Fruit fly (Drosophila melanogaster) whole organism, embryonic: Measurements from ENCODE around the gene Cnot4.

Source experiments
- Aef1 ChIP-seq: fragments of 200-800 bp; sonication (Bioruptor generic); IDR thresholded peaks from 3 replicates; pipeline ENCODE4 v1.3.6; 2022; ENCODE audit warnings: missing biosample characterization, missing genetic modification characterization
- B-H1 ChIP-seq: fragments of 200-800 bp; sonication (Bioruptor generic); IDR thresholded peaks from 3 replicates; pipeline ENCODE4 v1.3.6; 2022; ENCODE audit warnings: missing biosample characterization, missing genetic modification characterization
- Bgb ChIP-seq: fragments of 200-800 bp; sonication (Bioruptor generic); IDR thresholded peaks from 2 replicates; pipeline ENCODE4 v1.3.6; 2022; ENCODE audit warnings: missing biosample characterization, missing genetic modification characterization; ENCODE audit not compliant: partially characterized antibody
- Bteb2 ChIP-seq: fragments of 200-800 bp; sonication (Bioruptor generic); optimal IDR thresholded peaks from 2 replicates; lab custom pipeline; 2016; ENCODE audit warnings: missing biosample characterization, missing genetic modification characterization
- CG10209 ChIP-seq: fragments of 200-800 bp; sonication (Bioruptor generic); optimal IDR thresholded peaks from 3 replicates; lab custom pipeline; 2017; ENCODE audit warnings: missing biosample characterization, mild to moderate bottlenecking, missing genetic modification characterization, missing genetic modification reagents
- CG11247 ChIP-seq: fragments of 200-800 bp; sonication (Bioruptor generic); IDR thresholded peaks from 2 replicates; pipeline ENCODE4 v1.3.6; 2022; ENCODE audit warnings: missing biosample characterization, missing genetic modification characterization
- CG12236 ChIP-seq: fragments of 200-800 bp; sonication (Bioruptor generic); optimal IDR thresholded peaks from 2 replicates; lab custom pipeline; 2016; ENCODE audit warnings: missing biosample characterization, missing genetic modification characterization
- CG12659 ChIP-seq: fragments of 200-800 bp; sonication (Bioruptor generic); optimal IDR thresholded peaks from 3 replicates; lab custom pipeline; 2017; ENCODE audit warnings: mild to moderate bottlenecking, missing biosample characterization, missing genetic modification reagents, missing genetic modification characterization
- CG13624 ChIP-seq: fragments of 200-800 bp; sonication (Bioruptor generic); optimal IDR thresholded peaks from 2 replicates; lab custom pipeline; 2016; ENCODE audit warnings: missing biosample characterization, missing genetic modification characterization
- CG14014 ChIP-seq: fragments of 200-800 bp; sonication (Bioruptor generic); IDR thresholded peaks from 2 replicates; pipeline ENCODE4 v1.3.6; 2022; ENCODE audit warnings: missing biosample characterization, missing genetic modification characterization
- CG14710 ChIP-seq: fragments of 200-800 bp; sonication (Bioruptor generic); optimal IDR thresholded peaks from 3 replicates; lab custom pipeline; 2019; ENCODE audit warnings: missing biosample characterization, mild to moderate bottlenecking, missing genetic modification characterization, moderate library complexity
- CG15269 ChIP-seq: fragments of 200-800 bp; sonication (Bioruptor generic); optimal IDR thresholded peaks from 2 replicates; lab custom pipeline; 2018; ENCODE audit warnings: missing biosample characterization, mild to moderate bottlenecking, missing genetic modification characterization, moderate library complexity
- CG15601 ChIP-seq: fragments of 200-800 bp; sonication (Bioruptor generic); optimal IDR thresholded peaks from 3 replicates; lab custom pipeline; 2019; ENCODE audit warnings: missing biosample characterization, mild to moderate bottlenecking, missing genetic modification characterization, moderate library complexity
- CG15696 ChIP-seq: fragments of 200-800 bp; sonication (Bioruptor generic); optimal IDR thresholded peaks from 2 replicates; lab custom pipeline; 2019; ENCODE audit warnings: missing biosample characterization, mild to moderate bottlenecking, missing genetic modification characterization, moderate library complexity
- CG1603 ChIP-seq: fragments of 200-800 bp; sonication (Bioruptor generic); optimal IDR thresholded peaks from 2 replicates; lab custom pipeline; 2019; ENCODE audit warnings: missing biosample characterization, mild to moderate bottlenecking, missing genetic modification characterization, moderate library complexity
- CG1647 ChIP-seq: fragments of 200-800 bp; sonication (Bioruptor generic); optimal IDR thresholded peaks from 3 replicates; lab custom pipeline; 2016; ENCODE audit warnings: missing biosample characterization, missing genetic modification characterization
- CG17912 ChIP-seq: fragments of 200-800 bp; sonication (Bioruptor generic); optimal IDR thresholded peaks from 2 replicates; lab custom pipeline; 2018; ENCODE audit warnings: missing biosample characterization, mild to moderate bottlenecking, missing genetic modification characterization
- CG18262 ChIP-seq: fragments of 200-800 bp; optimal IDR thresholded peaks from 3 replicates; lab custom pipeline; 2019; ENCODE audit warnings: missing biosample characterization, mild to moderate bottlenecking, missing genetic modification characterization, moderate library complexity
- CG5245 ChIP-seq: fragments of 200-800 bp; sonication (Bioruptor generic); optimal IDR thresholded peaks from 3 replicates; lab custom pipeline; 2016; ENCODE audit warnings: missing biosample characterization, missing genetic modification characterization
- CG7372 ChIP-seq: fragments of 200-800 bp; sonication (Bioruptor generic); IDR thresholded peaks from 2 replicates; pipeline ENCODE4 v1.3.6; 2022; ENCODE audit warnings: missing biosample characterization, missing genetic modification characterization
- Dad ChIP-seq: fragments of 200-800 bp; sonication (Bioruptor generic); optimal IDR thresholded peaks from 3 replicates; lab custom pipeline; 2016; ENCODE audit warnings: missing biosample characterization, missing genetic modification characterization
- Dref ChIP-seq: fragments of 200-800 bp; sonication (Bioruptor generic); IDR thresholded peaks from 2 replicates; pipeline ENCODE4 v1.3.6; 2022; ENCODE audit warnings: missing biosample characterization, missing genetic modification characterization
- Gsc ChIP-seq: fragments of 200-800 bp; sonication (Bioruptor generic); IDR thresholded peaks from 2 replicates; pipeline ENCODE4 v1.3.6; 2022; ENCODE audit warnings: missing biosample characterization, missing genetic modification characterization
- NC2α ChIP-seq: fragments of 200-800 bp; sonication (Bioruptor generic); optimal IDR thresholded peaks from 2 replicates; lab custom pipeline; 2016; ENCODE audit warnings: missing biosample characterization, missing genetic modification characterization
- Nf-YB ChIP-seq: fragments of 200-800 bp; sonication (Bioruptor generic); optimal IDR thresholded peaks from 3 replicates; lab custom pipeline; 2019; ENCODE audit warnings: missing biosample characterization, mild to moderate bottlenecking, missing genetic modification characterization, moderate library complexity
- Poxn ChIP-seq: fragments of 200-800 bp; sonication (Bioruptor generic); IDR thresholded peaks from 2 replicates; pipeline ENCODE4 v1.3.6; 2022; ENCODE audit warnings: missing biosample characterization, missing genetic modification characterization
- Ptx1 ChIP-seq: fragments of 200-800 bp; sonication (Bioruptor generic); IDR thresholded peaks from 2 replicates; pipeline ENCODE4 v1.3.6; 2022; ENCODE audit warnings: missing biosample characterization, missing genetic modification characterization
- Side ChIP-seq: fragments of 200-800 bp; sonication (Bioruptor generic); optimal IDR thresholded peaks from 2 replicates; lab custom pipeline; 2016; ENCODE audit warnings: missing biosample characterization, missing genetic modification characterization
- Sox100B ChIP-seq: fragments of 200-800 bp; sonication (Bioruptor generic); optimal IDR thresholded peaks from 3 replicates; lab custom pipeline; 2018; ENCODE audit warnings: missing biosample characterization, mild to moderate bottlenecking, missing genetic modification characterization
- Sry-β ChIP-seq: fragments of 200-800 bp; sonication (Bioruptor generic); optimal IDR thresholded peaks from 2 replicates; lab custom pipeline; 2018; ENCODE audit warnings: missing biosample characterization, mild to moderate bottlenecking, missing genetic modification characterization, moderate library complexity
- Ssrp ChIP-seq: fragments of 200-800 bp; sonication (Bioruptor generic); optimal IDR thresholded peaks from 2 replicates; lab custom pipeline; 2018; ENCODE audit warnings: missing biosample characterization, mild to moderate bottlenecking, missing genetic modification characterization, moderate library complexity
- az2 ChIP-seq: fragments of 200-800 bp; sonication (Bioruptor generic); optimal IDR thresholded peaks from 3 replicates; lab custom pipeline; 2016; ENCODE audit warnings: missing biosample characterization, missing genetic modification characterization
- bab2 ChIP-seq: fragments of 200-800 bp; sonication (Bioruptor generic); optimal IDR thresholded peaks from 2 replicates; lab custom pipeline; 2016; ENCODE audit warnings: missing biosample characterization, missing genetic modification characterization
- btn ChIP-seq: fragments of 200-800 bp; sonication (Bioruptor generic); optimal IDR thresholded peaks from 2 replicates; lab custom pipeline; 2016; ENCODE audit warnings: missing biosample characterization, missing genetic modification characterization
- dpn ChIP-seq, 2 experiments: fragments of 200-800 bp; sonication (Bioruptor generic); optimal IDR thresholded peaks; 3 replicates each; lab custom pipeline; 2016; ENCODE audit warnings: missing biosample characterization in 2 of 2, missing genetic modification characterization in 2 of 2
- gfzf ChIP-seq: fragments of 200-800 bp; sonication (Bioruptor generic); optimal IDR thresholded peaks from 2 replicates; lab custom pipeline; 2016; ENCODE audit warnings: missing biosample characterization, mild to moderate bottlenecking, missing genetic modification characterization, moderate library complexity
- gt ChIP-seq: fragments of 200-800 bp; sonication (Bioruptor generic); IDR thresholded peaks from 2 replicates; pipeline ENCODE4 v1.3.6; 2022; ENCODE audit warnings: missing biosample characterization, missing genetic modification characterization
- ham ChIP-seq: fragments of 200-800 bp; sonication (Bioruptor generic); IDR thresholded peaks from 2 replicates; pipeline ENCODE4 v1.3.6; 2022; ENCODE audit warnings: missing biosample characterization, missing genetic modification characterization
- ken ChIP-seq: fragments of 200-800 bp; sonication (Bioruptor generic); IDR thresholded peaks from 3 replicates; pipeline ENCODE4 v1.3.6; 2022; ENCODE audit warnings: missing biosample characterization, missing genetic modification characterization
- lola ChIP-seq, 3 experiments: fragments of >200 bp in 2 of 3; fragments of 200-800 bp in 1 of 3; sonication (Bioruptor generic) in 1 of 3; optimal IDR thresholded peaks; 2 replicates each; lab custom pipeline; 2017 to 2019; ENCODE audit warnings: missing biosample characterization in 3 of 3, missing genetic modification characterization in 3 of 3, mild to moderate bottlenecking in 1 of 3, moderate library complexity in 1 of 3
- lov ChIP-seq, 2 experiments: fragments of 200-800 bp in 1 of 2; fragments of >200 bp in 1 of 2; sonication (Bioruptor generic) in 1 of 2; IDR thresholded peaks in 1 of 2; optimal IDR thresholded peaks in 1 of 2; 2 replicates in 1 of 2; 3 replicates in 1 of 2; pipeline versions ENCODE4 v1.3.6 to Lab custom; 2017 to 2022; ENCODE audit warnings: missing biosample characterization in 1 of 2, missing genetic modification characterization in 1 of 2
- nmo ChIP-seq: fragments of 200-800 bp; sonication (Bioruptor generic); optimal IDR thresholded peaks from 2 replicates; lab custom pipeline; 2018; ENCODE audit warnings: missing biosample characterization, mild to moderate bottlenecking, missing genetic modification characterization, moderate library complexity
- oc ChIP-seq: fragments of 200-800 bp; sonication (Bioruptor generic); optimal IDR thresholded peaks from 2 replicates; lab custom pipeline; 2018; ENCODE audit warnings: missing biosample characterization, mild to moderate bottlenecking, missing genetic modification characterization, moderate library complexity
- slbo ChIP-seq: fragments of 200-800 bp; sonication (Bioruptor generic); IDR thresholded peaks from 2 replicates; pipeline ENCODE4 v1.3.6; 2022; ENCODE audit warnings: missing biosample characterization, missing genetic modification characterization
- sug ChIP-seq: fragments of 200-800 bp; optimal IDR thresholded peaks from 2 replicates; lab custom pipeline; 2019; ENCODE audit warnings: missing biosample characterization, mild to moderate bottlenecking, missing genetic modification characterization, moderate library complexity
- tin ChIP-seq: fragments of 200-800 bp; sonication (Bioruptor generic); optimal IDR thresholded peaks from 3 replicates; lab custom pipeline; 2016; ENCODE audit warnings: missing biosample characterization, missing genetic modification characterization
- wdn ChIP-seq: fragments of 200-800 bp; sonication (Bioruptor generic); IDR thresholded peaks from 2 replicates; pipeline ENCODE4 v1.3.6; 2022; ENCODE audit warnings: missing biosample characterization, missing genetic modification characterization
- zen2 ChIP-seq: fragments of 200-800 bp; sonication (Bioruptor generic); IDR thresholded peaks from 3 replicates; pipeline ENCODE4 v1.3.6; 2022; ENCODE audit warnings: missing biosample characterization, missing genetic modification characterization; ENCODE audit not compliant: partially characterized antibody

Cnot4 gene

dm6 chr2L:10413251-10414127, 17.0 kb downstream of the Cnot4 start, which contains the start of the genes CG5355 and Klp31E (continued):
- no peak for TF ChIP-seq CG17912 (GFP tag; lab: Kevin White, UChicago)
- peak; percentile 81 for TF ChIP-seq slbo
- TF ChIP-seq dpn (GFP tag; optimal IDR thresholded peaks at IDR 0.05; lab: Kevin White, UChicago): peak; percentile 37 to 41
- peak; percentile 73 for TF ChIP-seq CG15601 (tag; lab: Kevin White, UChicago)
- no peak for TF ChIP-seq CG7372 (GFP tag; lab: Robert Waterston, UW)
- TF ChIP-seq CG14710 (tag; lab: Kevin White, UChicago): peak; percentile 83
- TF ChIP-seq btn (GFP tag; lab: Kevin White, UChicago): no peak
- peak; percentile 71 for TF ChIP-seq CG10209 (GFP tag; lab: Kevin White, UChicago)
- no peak for TF ChIP-seq CG12236 (GFP tag; lab: Kevin White, UChicago)
- TF ChIP-seq ham (GFP tag; lab: Robert Waterston, UW): no peak
- peak; percentile 70 for TF ChIP-seq CG15696 (tag; lab: Kevin White, UChicago)
- peak; percentile 69 for TF ChIP-seq az2 (GFP tag; lab: Kevin White, UChicago)
- TF ChIP-seq CG13624 (GFP tag; lab: Kevin White, UChicago): peak; percentile 52
- peak; percentile 78 for TF ChIP-seq CG1603
- TF ChIP-seq wdn: no peak
- peak; percentile 63 for TF ChIP-seq Bgb
- peak; percentile 23 for TF ChIP-seq gfzf (GFP tag; lab: Kevin White, UChicago)
- peak; percentile 50 for TF ChIP-seq Nf-YB (GFP tag; lab: Kevin White, UChicago)
- TF ChIP-seq Side (GFP tag; lab: Kevin White, UChicago): peak; percentile 42
- TF ChIP-seq NC2α (GFP tag; lab: Kevin White, UChicago): no peak
- TF ChIP-seq Gsc (GFP tag; lab: Robert Waterston, UW): no peak
- no peak for TF ChIP-seq Poxn (GFP tag; lab: Robert Waterston, UW)
- TF ChIP-seq tin (GFP tag; lab: Kevin White, UChicago): peak; percentile 57
- peak; percentile 87 for TF ChIP-seq nmo (GFP tag; lab: Kevin White, UChicago)
- TF ChIP-seq CG5245 (GFP tag; lab: Kevin White, UChicago): no peak
- TF ChIP-seq sug (tag; lab: Kevin White, UChicago): peak; percentile 73
- no peak for TF ChIP-seq CG14014
- TF ChIP-seq Ssrp (tag; lab: Kevin White, UChicago): peak; percentile 77
- peak; percentile 83 for TF ChIP-seq CG12659
- peak; percentile 86 for TF ChIP-seq CG18262 (tag; lab: Kevin White, UChicago)
- peak; percentile 79 for TF ChIP-seq CG15269 (tag; lab: Kevin White, UChicago)
- TF ChIP-seq CG11247 (GFP tag; lab: Robert Waterston, UW): peak; percentile 44; the same call in 1 of the 2 replicates
- peak; percentile 72 for TF ChIP-seq Sox100B (GFP tag; lab: Kevin White, UChicago)
- no peak for TF ChIP-seq lov (optimal IDR thresholded peaks at IDR 0.05; lab: Kevin White, UChicago)
- TF ChIP-seq lov (GFP tag; IDR thresholded peaks at IDR 0.05; lab: Robert Waterston, UW): no peak
- TF ChIP-seq Dad (GFP tag; lab: Kevin White, UChicago): peak; percentile 32
- peak; percentile 29 for TF ChIP-seq Sry-β (GFP tag; lab: Kevin White, UChicago)
- TF ChIP-seq CG1647 (GFP tag; lab: Kevin White, UChicago): peak; percentile 10
- TF ChIP-seq Aef1 (GFP tag; lab: Robert Waterston, UW): 0 out of 3 replicates have a peak, but pooled peaks have one; percentile 26
- peak; percentile 56 for TF ChIP-seq bab2 (GFP tag; lab: Kevin White, UChicago)
- TF ChIP-seq oc (tag; lab: Kevin White, UChicago): no peak
- no peak for TF ChIP-seq gt (GFP tag; lab: Robert Waterston, UW)
- peak; percentile 6 for TF ChIP-seq Bteb2 (GFP tag; lab: Kevin White, UChicago)
- TF ChIP-seq Ptx1: peak; percentile 71
- peak; percentile 63; the same call in 2 of the 3 replicates for TF ChIP-seq zen2 (GFP tag; lab: Robert Waterston, UW)
- TF ChIP-seq Dref (GFP tag; lab: Robert Waterston, UW): peak; percentile 65
- TF ChIP-seq lola (GFP tag; optimal IDR thresholded peaks at IDR 0.05; lab: Kevin White, UChicago): peak in 1 of 3 experiments; percentile 82
- TF ChIP-seq B-H1 (GFP tag; lab: Robert Waterston, UW): 0 out of 3 replicates have a peak, but pooled peaks have one; percentile 45
- peak; percentile 52; the same call in 1 of the 3 replicates for TF ChIP-seq ken (GFP tag; lab: Robert Waterston, UW)
